Worm (Caenorhabditis elegans) whole organism, L4 larva: ENCODE measurements around the gene fbxb-9.

Source experiments
- F44E2.7 ChIP-seq: fragments of 200-800 bp; sonication (Bioruptor generic); IDR thresholded peaks from 2 replicates; pipeline ENCODE4 v2.1.2; 2022; ENCODE audit warnings: missing genetic modification characterization, missing compliant biosample characterization
- fos-1 ChIP-seq: fragments of 150-350 bp; optimal IDR thresholded peaks from 2 replicates; lab custom pipeline; 2014; ENCODE audit warnings: missing biosample characterization, missing genetic modification characterization
- lin-39 ChIP-seq: fragments of 150-350 bp; optimal IDR thresholded peaks from 2 replicates; lab custom pipeline; 2014; ENCODE audit warnings: missing biosample characterization, missing genetic modification reagents, missing genetic modification characterization
- nhr-28 ChIP-seq: fragments of 150-350 bp; optimal IDR thresholded peaks from 2 replicates; lab custom pipeline; 2014; ENCODE audit warnings: missing biosample characterization, missing genetic modification characterization
- nhr-77 ChIP-seq: fragments of 150-350 bp; optimal IDR thresholded peaks from 2 replicates; lab custom pipeline; 2014; ENCODE audit warnings: missing biosample characterization, missing genetic modification characterization
- set-16 ChIP-seq: fragments of 200-800 bp; sonication (Bioruptor generic); IDR thresholded peaks from 2 replicates; pipeline ENCODE4 v1.3.6; 2022; ENCODE audit warnings: missing genetic modification reagents, missing genetic modification characterization, missing compliant biosample characterization
- skn-1 ChIP-seq: fragments of 150-350 bp; optimal IDR thresholded peaks from 2 replicates; lab custom pipeline; 2014; ENCODE audit warnings: missing biosample characterization, missing genetic modification characterization
- zag-1 ChIP-seq: fragments of 150-350 bp; optimal IDR thresholded peaks from 2 replicates; lab custom pipeline; 2014; ENCODE audit warnings: missing biosample characterization, missing genetic modification characterization

DNA sequence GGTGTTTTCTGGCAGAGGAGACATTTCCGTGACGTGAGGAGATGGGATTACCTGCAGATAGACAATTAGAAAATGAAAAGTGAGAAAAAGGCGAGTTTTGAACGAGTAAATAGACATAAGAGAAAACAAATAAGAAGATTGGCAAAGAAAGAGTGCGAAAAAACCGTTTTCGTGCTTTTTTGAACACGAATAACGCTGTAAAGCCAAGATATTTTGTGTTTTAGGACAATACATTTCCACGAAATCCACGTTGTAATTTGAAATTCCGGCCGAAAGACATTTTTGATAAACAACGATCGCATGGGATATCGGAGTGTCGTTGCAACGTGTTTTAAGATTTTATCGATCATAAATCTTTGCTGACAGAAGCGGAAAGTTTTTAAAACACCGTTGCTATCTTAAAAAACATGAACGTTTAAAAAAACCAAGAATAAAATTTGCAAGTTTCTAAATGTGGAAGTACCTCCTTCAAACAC, 48.5 kb upstream of the fbxb-9 start, which contains the start of gene adk-1:
- TF ChIP-seq F44E2.7 (no peak), fos-1 (no peak), lin-39 (tag; lab: Kevin White, UChicago) (no peak), set-16 (GFP tag; lab: Robert Waterston, UW) (no peak), nhr-28 (tag; lab: Kevin White, UChicago) (no peak), zag-1 (tag; lab: Kevin White, UChicago) (no peak), skn-1 (no peak), nhr-77 (tag; lab: Kevin White, UChicago) (no peak)
